Fruit fly (Drosophila melanogaster) whole organism, embryonic: ENCODE data around the gene Esyt2.
A peak's percentile ranks its signal among the peaks of the same experiment; 100 is the strongest.

ENCODE experiments used
- Adf1 ChIP-seq: fragments of 200-800 bp; sonication (Bioruptor generic); IDR thresholded peaks from 2 replicates; pipeline ENCODE4 v1.3.6; 2022; ENCODE audit warnings: missing biosample characterization, missing genetic modification characterization
- Atf-2 ChIP-seq: fragments of 200-800 bp; sonication (Bioruptor generic); optimal IDR thresholded peaks from 2 replicates; lab custom pipeline; 2016; ENCODE audit warnings: missing biosample characterization, missing genetic modification characterization
- B-H2 ChIP-seq: fragments of 200-800 bp; sonication (Bioruptor generic); optimal IDR thresholded peaks from 2 replicates; lab custom pipeline; 2018; ENCODE audit warnings: missing biosample characterization, mild to moderate bottlenecking, missing genetic modification characterization
- CG11723 ChIP-seq: fragments of 200-800 bp; sonication (Bioruptor generic); optimal IDR thresholded peaks from 2 replicates; lab custom pipeline; 2017; ENCODE audit warnings: missing biosample characterization, mild to moderate bottlenecking, missing genetic modification characterization
- CG16813 ChIP-seq: fragments of 200-800 bp; sonication (Bioruptor generic); IDR thresholded peaks from 3 replicates; pipeline ENCODE4 v1.3.6; 2022; ENCODE audit warnings: missing biosample characterization, missing genetic modification characterization; ENCODE audit not compliant: partially characterized antibody
- CG17612 ChIP-seq: fragments of 200-800 bp; sonication (Bioruptor generic); IDR thresholded peaks from 2 replicates; pipeline ENCODE4 v1.3.6; 2022; ENCODE audit warnings: missing biosample characterization, missing genetic modification characterization
- CG2129 ChIP-seq: fragments of 200-800 bp; sonication (Bioruptor generic); IDR thresholded peaks from 2 replicates; pipeline ENCODE4 v1.3.6; 2022; ENCODE audit warnings: missing biosample characterization, missing genetic modification characterization; ENCODE audit not compliant: partially characterized antibody
- CG2889 ChIP-seq: fragments of 200-800 bp; sonication (Bioruptor generic); IDR thresholded peaks from 3 replicates; pipeline ENCODE4 v1.3.6; 2022; ENCODE audit warnings: missing biosample characterization, missing genetic modification characterization
- CG30020 ChIP-seq: fragments of 200-800 bp; optimal IDR thresholded peaks from 2 replicates; lab custom pipeline; 2019; ENCODE audit warnings: missing biosample characterization, mild to moderate bottlenecking, missing genetic modification characterization, moderate library complexity
- CG3065 ChIP-seq: fragments of 200-800 bp; sonication (Bioruptor generic); optimal IDR thresholded peaks from 2 replicates; lab custom pipeline; 2016; ENCODE audit warnings: missing biosample characterization, missing genetic modification characterization
- CG31441 ChIP-seq: fragments of 200-800 bp; sonication (Bioruptor generic); IDR thresholded peaks from 2 replicates; pipeline ENCODE4 v1.3.6; 2022; ENCODE audit warnings: missing biosample characterization, missing genetic modification characterization
- CG32532 ChIP-seq: fragments of 200-800 bp; sonication (Bioruptor generic); IDR thresholded peaks from 2 replicates; pipeline ENCODE4 v1.3.6; 2022; ENCODE audit warnings: missing biosample characterization, missing genetic modification characterization
- CG32772 ChIP-seq: fragments of 200-800 bp; sonication (Bioruptor generic); IDR thresholded peaks from 2 replicates; pipeline ENCODE4 v1.3.6; 2022; ENCODE audit warnings: missing biosample characterization, missing genetic modification characterization
- CG6765 ChIP-seq: fragments of 200-800 bp; sonication (Bioruptor generic); optimal IDR thresholded peaks from 3 replicates; lab custom pipeline; 2017; ENCODE audit warnings: missing biosample characterization, mild to moderate bottlenecking, missing genetic modification characterization
- CG7745 ChIP-seq: fragments of 200-800 bp; sonication (Bioruptor generic); optimal IDR thresholded peaks from 2 replicates; lab custom pipeline; 2018; ENCODE audit warnings: missing biosample characterization, mild to moderate bottlenecking, missing genetic modification characterization, moderate library complexity
- CG8281 ChIP-seq: fragments of 200-800 bp; sonication (Bioruptor generic); optimal IDR thresholded peaks from 2 replicates; lab custom pipeline; 2018; ENCODE audit warnings: missing biosample characterization, mild to moderate bottlenecking, missing genetic modification characterization, moderate library complexity
- CrebB ChIP-seq: fragments of 200-800 bp; sonication (Bioruptor generic); optimal IDR thresholded peaks from 3 replicates; lab custom pipeline; 2018; ENCODE audit warnings: missing biosample characterization, mild to moderate bottlenecking, missing genetic modification characterization
- Dip2 ChIP-seq: fragments of 200-800 bp; sonication (Bioruptor generic); IDR thresholded peaks from 2 replicates; pipeline ENCODE4 v1.3.6; 2022; ENCODE audit warnings: missing biosample characterization, missing genetic modification characterization
- Doc2 ChIP-seq: fragments of 200-800 bp; sonication (Bioruptor generic); IDR thresholded peaks from 2 replicates; pipeline ENCODE4 v1.3.6; 2022; ENCODE audit warnings: missing biosample characterization, missing genetic modification characterization
- H2.0 ChIP-seq: fragments of 200-800 bp; sonication (Bioruptor generic); IDR thresholded peaks from 2 replicates; pipeline ENCODE4 v1.3.6; 2022; ENCODE audit warnings: missing biosample characterization, missing genetic modification characterization
- HmgZ ChIP-seq: fragments of 200-800 bp; sonication (Bioruptor generic); optimal IDR thresholded peaks from 2 replicates; lab custom pipeline; 2018; ENCODE audit warnings: missing biosample characterization, mild to moderate bottlenecking, missing genetic modification characterization
- Max ChIP-seq: fragments of 200-800 bp; sonication (Bioruptor generic); optimal IDR thresholded peaks from 2 replicates; lab custom pipeline; 2016; ENCODE audit warnings: missing biosample characterization, mild to moderate bottlenecking, missing genetic modification characterization
- Med ChIP-seq: fragments of 200-800 bp; sonication (Bioruptor generic); peaks from one replicate; lab custom pipeline; 2016; ENCODE audit warnings: missing biosample characterization, missing genetic modification characterization, mild to moderate bottlenecking, inconsistent platforms, moderate library complexity
- NFAT ChIP-seq: fragments of 200-800 bp; sonication (Bioruptor generic); IDR thresholded peaks from 2 replicates; pipeline ENCODE4 v1.3.6; 2022; ENCODE audit warnings: missing biosample characterization, missing genetic modification characterization
- NfI ChIP-seq: fragments of 200-800 bp; sonication (Bioruptor generic); optimal IDR thresholded peaks from 3 replicates; lab custom pipeline; 2018; ENCODE audit warnings: missing biosample characterization, mild to moderate bottlenecking, missing genetic modification characterization, moderate library complexity
- Pdp1 ChIP-seq, 2 experiments: fragments of 200-800 bp; sonication (Bioruptor generic); optimal IDR thresholded peaks; 3 replicates each; lab custom pipeline; 2016; ENCODE audit warnings: missing biosample characterization in 2 of 2, missing genetic modification characterization in 2 of 2, mild to moderate bottlenecking in 1 of 2, moderate library complexity in 1 of 2
- Ptx1 ChIP-seq: fragments of 200-800 bp; sonication (Bioruptor generic); IDR thresholded peaks from 2 replicates; pipeline ENCODE4 v1.3.6; 2022; ENCODE audit warnings: missing biosample characterization, missing genetic modification characterization
- Ravus ChIP-seq: fragments of 200-800 bp; sonication (Bioruptor generic); IDR thresholded peaks from 2 replicates; pipeline ENCODE4 v1.3.6; 2022; ENCODE audit warnings: missing biosample characterization, missing genetic modification characterization
- Sox102F ChIP-seq: fragments of 200-800 bp; sonication (Bioruptor generic); optimal IDR thresholded peaks from 2 replicates; lab custom pipeline; 2018; ENCODE audit warnings: missing biosample characterization, mild to moderate bottlenecking, missing genetic modification characterization, moderate library complexity
- en ChIP-seq: fragments of 200-800 bp; sonication (Bioruptor generic); optimal IDR thresholded peaks from 2 replicates; lab custom pipeline; 2016; ENCODE audit warnings: missing biosample characterization, missing genetic modification characterization
- fd96Cb ChIP-seq: fragments of 200-800 bp; sonication (Bioruptor generic); optimal IDR thresholded peaks from 2 replicates; lab custom pipeline; 2018; ENCODE audit warnings: missing biosample characterization, mild to moderate bottlenecking, missing genetic modification characterization, moderate library complexity
- gro ChIP-seq: fragments of 200-800 bp; sonication (Bioruptor generic); optimal IDR thresholded peaks from 2 replicates; lab custom pipeline; 2016; ENCODE audit warnings: missing biosample characterization, missing genetic modification characterization
- insv ChIP-seq, 2 experiments: fragments of 200-800 bp; sonication (Bioruptor generic); optimal IDR thresholded peaks; 3 replicates each; lab custom pipeline; 2016 to 2018; ENCODE audit warnings: missing biosample characterization in 2 of 2, missing genetic modification characterization in 2 of 2
- luna ChIP-seq: fragments of 200-800 bp; sonication (Bioruptor generic); optimal IDR thresholded peaks from 2 replicates; lab custom pipeline; 2016; ENCODE audit warnings: missing biosample characterization, missing genetic modification characterization
- nerfin-1 ChIP-seq: fragments of 200-800 bp; sonication (Bioruptor generic); optimal IDR thresholded peaks from 3 replicates; lab custom pipeline; 2019; ENCODE audit warnings: missing biosample characterization, mild to moderate bottlenecking, missing genetic modification characterization, moderate library complexity
- pita ChIP-seq: fragments of 200-800 bp; sonication (Bioruptor generic); optimal IDR thresholded peaks from 2 replicates; lab custom pipeline; 2017; ENCODE audit warnings: missing biosample characterization, mild to moderate bottlenecking, missing genetic modification characterization
- prd ChIP-seq, 3 experiments: fragments of >200 bp in 2 of 3; fragments of 200-800 bp in 1 of 3; sonication (Bioruptor generic) in 1 of 3; optimal IDR thresholded peaks in 2 of 3; IDR thresholded peaks in 1 of 3; 2 replicates in 2 of 3; 3 replicates in 1 of 3; pipeline versions ENCODE4 v1.3.6 to Lab custom; 2017 to 2022; ENCODE audit warnings: missing biosample characterization in 1 of 3, missing genetic modification characterization in 1 of 3
- psq ChIP-seq: fragments of 200-800 bp; sonication (Bioruptor generic); optimal IDR thresholded peaks from 2 replicates; lab custom pipeline; 2017; ENCODE audit warnings: missing biosample characterization, missing genetic modification characterization
- rib ChIP-seq: fragments of 200-800 bp; sonication (Bioruptor generic); IDR thresholded peaks from 2 replicates; pipeline ENCODE4 v1.3.6; 2022; ENCODE audit warnings: missing biosample characterization, missing genetic modification characterization
- run ChIP-seq: fragments of 200-800 bp; sonication (Bioruptor generic); optimal IDR thresholded peaks from 3 replicates; lab custom pipeline; 2018; ENCODE audit warnings: missing biosample characterization, mild to moderate bottlenecking, missing genetic modification characterization
- shn ChIP-seq: fragments of 200-800 bp; sonication (Bioruptor generic); optimal IDR thresholded peaks from 3 replicates; lab custom pipeline; 2016; ENCODE audit warnings: missing biosample characterization, missing genetic modification characterization
- sisA ChIP-seq: fragments of 200-800 bp; sonication (Bioruptor generic); IDR thresholded peaks from 2 replicates; pipeline ENCODE4 v1.3.6; 2022; ENCODE audit warnings: missing biosample characterization, missing genetic modification characterization
- slou ChIP-seq: fragments of 200-800 bp; sonication (Bioruptor generic); optimal IDR thresholded peaks from 3 replicates; lab custom pipeline; 2016; ENCODE audit warnings: missing biosample characterization, missing genetic modification characterization
- tin ChIP-seq: fragments of 200-800 bp; sonication (Bioruptor generic); optimal IDR thresholded peaks from 3 replicates; lab custom pipeline; 2016; ENCODE audit warnings: missing biosample characterization, missing genetic modification characterization
- trem ChIP-seq: fragments of 200-800 bp; optimal IDR thresholded peaks from 3 replicates; lab custom pipeline; 2019; ENCODE audit warnings: missing biosample characterization, mild to moderate bottlenecking, missing genetic modification characterization, moderate library complexity
- twi ChIP-seq: fragments of 200-800 bp; optimal IDR thresholded peaks from 2 replicates; lab custom pipeline; 2019; ENCODE audit warnings: missing biosample characterization, mild to moderate bottlenecking, missing genetic modification characterization, moderate library complexity
- unc-4 ChIP-seq: fragments of 200-800 bp; sonication (Bioruptor generic); IDR thresholded peaks from 2 replicates; pipeline ENCODE4 v1.3.6; 2022; ENCODE audit warnings: missing biosample characterization, missing genetic modification characterization; ENCODE audit not compliant: partially characterized antibody
- vfl ChIP-seq: fragments of 200-800 bp; sonication (Bioruptor generic); optimal IDR thresholded peaks from 2 replicates; lab custom pipeline; 2016; ENCODE audit warnings: missing biosample characterization, missing genetic modification characterization
- wor ChIP-seq: fragments of 200-800 bp; sonication (Bioruptor generic); IDR thresholded peaks from 2 replicates; pipeline ENCODE4 v1.3.6; 2022; ENCODE audit warnings: missing biosample characterization, missing genetic modification characterization
- zen2 ChIP-seq: fragments of 200-800 bp; sonication (Bioruptor generic); IDR thresholded peaks from 3 replicates; pipeline ENCODE4 v1.3.6; 2022; ENCODE audit warnings: missing biosample characterization, missing genetic modification characterization; ENCODE audit not compliant: partially characterized antibody

Gene Esyt2

dm6 chr3R:24525983-24526661 lies 18.4 kb upstream of the Esyt2 start (continued):
- no peak for TF ChIP-seq CG16813 (GFP tag; lab: Robert Waterston, UW)
- TF ChIP-seq CG11723 (GFP tag; lab: Kevin White, UChicago) = no peak
- peak; percentile 85 for TF ChIP-seq Med (GFP tag; lab: Kevin White, UChicago)
- no peak for TF ChIP-seq Atf-2 (GFP tag; lab: Kevin White, UChicago)
- no peak for TF ChIP-seq gro (GFP tag; lab: Kevin White, UChicago)
- TF ChIP-seq unc-4 = no peak
- no peak for TF ChIP-seq Adf1 (GFP tag; lab: Robert Waterston, UW)
- no peak for TF ChIP-seq CG8281 (tag; lab: Kevin White, UChicago)
- TF ChIP-seq luna (GFP tag; lab: Kevin White, UChicago) = no peak
- TF ChIP-seq NfI (GFP tag; lab: Kevin White, UChicago) = no peak
- TF ChIP-seq Sox102F = no peak
- no peak for TF ChIP-seq CG3065 (GFP tag; lab: Kevin White, UChicago)
- TF ChIP-seq zen2 (GFP tag; lab: Robert Waterston, UW) = no peak
- TF ChIP-seq nerfin-1 = no peak
- TF ChIP-seq en = no peak
- no peak for TF ChIP-seq CG2129 (GFP tag; lab: Robert Waterston, UW)
- TF ChIP-seq CG2889 (GFP tag; lab: Robert Waterston, UW) = no peak
- TF ChIP-seq CG32772 = 0 out of 2 replicates have a peak, but pooled peaks have one; percentile 14
- no peak for TF ChIP-seq insv (GFP tag; optimal IDR thresholded peaks at IDR 0.05; lab: Kevin White, UChicago)
- no peak for TF ChIP-seq wor (GFP tag; lab: Robert Waterston, UW)
- no peak for TF ChIP-seq pita (GFP tag; lab: Kevin White, UChicago)
- TF ChIP-seq run = no peak
- no peak for TF ChIP-seq psq (GFP tag; lab: Kevin White, UChicago)
- no peak for TF ChIP-seq slou
- TF ChIP-seq Dip2 (GFP tag; lab: Robert Waterston, UW) = no peak
- TF ChIP-seq fd96Cb (tag; lab: Kevin White, UChicago) = no peak
- TF ChIP-seq rib = no peak
- peak; percentile 9 for TF ChIP-seq tin (GFP tag; lab: Kevin White, UChicago)
- TF ChIP-seq sisA = peak; percentile 48
- no peak for TF ChIP-seq CrebB (tag; lab: Kevin White, UChicago)
- no peak for TF ChIP-seq CG30020
- TF ChIP-seq trem (tag; lab: Kevin White, UChicago) = no peak
- TF ChIP-seq shn (GFP tag; lab: Kevin White, UChicago) = no peak
- TF ChIP-seq H2.0 (GFP tag; lab: Robert Waterston, UW) = peak; percentile 25; the same call in 1 of the 2 replicates
- no peak for TF ChIP-seq prd (optimal IDR thresholded peaks at IDR 0.05; lab: Kevin White, UChicago)
- peak; percentile 54 for TF ChIP-seq prd (GFP tag; IDR thresholded peaks at IDR 0.05; lab: Robert Waterston, UW)
- peak; percentile 54; the same call in 1 of the 2 replicates for TF ChIP-seq Ptx1 (GFP tag; lab: Robert Waterston, UW)
- no peak for TF ChIP-seq CG7745 (tag; lab: Kevin White, UChicago)
- peak in 1 of 2 experiments; percentile 21 for TF ChIP-seq Pdp1 (GFP tag; optimal IDR thresholded peaks at IDR 0.05; lab: Kevin White, UChicago)
- TF ChIP-seq CG6765 (GFP tag; lab: Kevin White, UChicago) = no peak
- no peak for TF ChIP-seq B-H2 (GFP tag; lab: Kevin White, UChicago)
- TF ChIP-seq CG32532 (GFP tag; lab: Robert Waterston, UW) = no peak
- no peak for TF ChIP-seq vfl
- TF ChIP-seq Doc2 (GFP tag; lab: Robert Waterston, UW) = no peak
- no peak for TF ChIP-seq Ravus (GFP tag; lab: Robert Waterston, UW)
- TF ChIP-seq CG31441 (GFP tag; lab: Robert Waterston, UW) = no peak
- no peak for TF ChIP-seq CG17612 (GFP tag; lab: Robert Waterston, UW)
- TF ChIP-seq NFAT (GFP tag; lab: Robert Waterston, UW) = no peak
- no peak for TF ChIP-seq twi
- TF ChIP-seq HmgZ (tag; lab: Kevin White, UChicago) = no peak
- TF ChIP-seq Max = no peak
